Worm (Caenorhabditis elegans): ENCODE results near the gene C25F9.11.

- no peak for TF ChIP-seq unc-62 (GFP tag; optimal IDR thresholded peaks at IDR 0.05)
- no peak for TF ChIP-seq dox-1 (GFP tag; IDR thresholded peaks at IDR 0.05)
- TF ChIP-seq zfh-2 (GFP tag; conservative IDR thresholded peaks at IDR 0.05), result no peak
- no peak for TF ChIP-seq F49E8.2 (tag; optimal IDR thresholded peaks at IDR 0.05; ENCODE audit: insufficient read depth)
- TF ChIP-seq repo-1 (tag; optimal IDR thresholded peaks at IDR 0.05), result no peak
- TF ChIP-seq lin-40 (tag; optimal IDR thresholded peaks at IDR 0.05), result no peak
- TF ChIP-seq hsf-1 (GFP tag; IDR thresholded peaks at IDR 0.05), result no peak
- TF ChIP-seq Y53G8AR.9 (GFP tag; conservative IDR thresholded peaks at IDR 0.05), result no peak
- TF ChIP-seq snpc-4 (GFP tag; optimal IDR thresholded peaks at IDR 0.05), result no peak
- TF ChIP-seq snpc-4 (tag; optimal IDR thresholded peaks at IDR 0.05), result no peak
- TF ChIP-seq tlf-1 (GFP tag; optimal IDR thresholded peaks at IDR 0.05), result no peak
- TF ChIP-seq hmg-1.2 (GFP tag; IDR thresholded peaks at IDR 0.05), result no peak
- no peak for TF ChIP-seq ccch-3 (GFP tag; optimal IDR thresholded peaks at IDR 0.05)
- TF ChIP-seq nhr-90 (tag; optimal IDR thresholded peaks at IDR 0.05), result no peak
These were observed 16.4 kb downstream of the C25F9.11 start, which contains the start of the genes C25F9.4 and C25F9.9 for ce11 chrV:19416475-19416874.
